Worm (Caenorhabditis elegans): ENCODE measurements around the gene rpl-32.
"Not testable (repeated sequence)": the region's sequence is repeated elsewhere in the genome, so short reads cannot be mapped to it uniquely, and the experiment has no call there.

Gene rpl-32

DNA sequence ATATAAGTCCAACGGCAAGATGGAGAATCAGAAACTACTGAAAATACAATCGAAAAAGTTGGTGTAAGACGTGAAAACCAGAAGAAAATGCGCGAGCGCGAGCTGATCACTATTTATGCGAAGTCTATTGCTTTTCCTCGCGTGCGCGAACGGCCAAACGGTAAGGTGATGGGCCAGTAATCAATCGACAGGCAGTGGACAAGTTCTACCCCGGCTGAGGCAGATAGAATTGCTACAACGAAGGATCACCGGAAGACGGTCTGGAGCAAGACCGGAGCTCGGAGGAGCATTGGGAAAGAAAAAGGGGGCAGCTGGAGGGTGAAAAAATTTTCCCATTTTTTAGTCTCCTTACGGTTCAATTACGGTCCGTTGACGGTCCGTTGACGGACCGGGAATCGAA, 45.7 kb upstream of the rpl-32 start:
- peak; percentile 93 for TF ChIP-seq F44E2.7 (GFP tag; IDR thresholded peaks at IDR 0.05)
- TF ChIP-seq egl-43 (GFP tag; IDR thresholded peaks at IDR 0.05), result peak; percentile 96
- TF ChIP-seq Y75B8A.6 (GFP tag; IDR thresholded peaks at IDR 0.05), result 0 out of 2 replicates have a peak, but pooled peaks have one; percentile 38
- TF ChIP-seq Y105C5A.15 (GFP tag; IDR thresholded peaks at IDR 0.05), result peak; percentile 69; the same call in 1 of the 2 replicates
- peak; percentile 78 for TF ChIP-seq nhr-42 (GFP tag; IDR thresholded peaks at IDR 0.05)
- TF ChIP-seq ceh-20 (GFP tag; IDR thresholded peaks at IDR 0.05), result peak; percentile 36; the same call in 1 of the 2 replicates
- 0 out of 2 replicates have a peak, but pooled peaks have one; percentile 29 for TF ChIP-seq zfp-3 (GFP tag; conservative IDR thresholded peaks at IDR 0.05)
- peak; percentile 61 to 77; a peak in 2 of 4 replicates for TF ChIP-seq madf-5 (GFP tag; IDR thresholded peaks at IDR 0.05)
- peak; percentile 85 for TF ChIP-seq Y48G9A.11 (GFP tag; IDR thresholded peaks at IDR 0.05)
- TF ChIP-seq mxl-2 (GFP tag; conservative IDR thresholded peaks at IDR 0.05), result 0 out of 2 replicates have a peak, but pooled peaks have one; percentile 17
- TF ChIP-seq nhr-41 (GFP tag; IDR thresholded peaks at IDR 0.05), result peak; percentile 74
- TF ChIP-seq ZK337.2 (GFP tag; IDR thresholded peaks at IDR 0.05), result 0 out of 2 replicates have a peak, but pooled peaks have one; percentile 41
- peak; percentile 60; the same call in 1 of the 2 replicates for TF ChIP-seq ceh-44 (GFP tag; IDR thresholded peaks at IDR 0.05)
- TF ChIP-seq lin-29 (GFP tag; IDR thresholded peaks at IDR 0.05), result 0 out of 2 replicates have a peak, but pooled peaks have one; percentile 42
- TF ChIP-seq madf-9 (GFP tag; conservative IDR thresholded peaks at IDR 0.05), result peak; percentile 69
- TF ChIP-seq set-16 (GFP tag; IDR thresholded peaks at IDR 0.05), result peak; percentile 74
- peak; percentile 86 for TF ChIP-seq D1046.2 (GFP tag; IDR thresholded peaks at IDR 0.05)
- TF ChIP-seq lim-7 (GFP tag; IDR thresholded peaks at IDR 0.05), result peak; percentile 92
- TF ChIP-seq tra-1 (GFP tag; IDR thresholded peaks at IDR 0.05), result peak; percentile 85; the same call in 1 of the 2 replicates
- peak; percentile 82 for TF ChIP-seq T26A8.4 (GFP tag; IDR thresholded peaks at IDR 0.05)
- TF ChIP-seq F26F4.8 (GFP tag; conservative IDR thresholded peaks at IDR 0.05), result peak; percentile 89
- peak; percentile 72 for TF ChIP-seq dmd-9 (GFP tag; IDR thresholded peaks at IDR 0.05)
- TF ChIP-seq pha-4 (GFP tag; IDR thresholded peaks at IDR 0.05), result peak; percentile 89
- not testable (repeated sequence) for TF ChIP-seq pha-4 (tag; optimal IDR thresholded peaks at IDR 0.05)
- 0 out of 2 replicates have a peak, but pooled peaks have one; percentile 54 for TF ChIP-seq saeg-2 (GFP tag; IDR thresholded peaks at IDR 0.05)
- TF ChIP-seq snpc-1.2 (GFP tag; IDR thresholded peaks at IDR 0.05), result peak; percentile 91
- TF ChIP-seq lin-38 (GFP tag; IDR thresholded peaks at IDR 0.05), result peak; percentile 84
- TF ChIP-seq dmd-8 (GFP tag; IDR thresholded peaks at IDR 0.05), result peak; percentile 97
- TF ChIP-seq lin-1 (GFP tag; IDR thresholded peaks at IDR 0.05), result peak; percentile 87
- TF ChIP-seq mdt-29 (GFP tag; IDR thresholded peaks at IDR 0.05), result peak; percentile 53; the same call in 1 of the 2 replicates
- TF ChIP-seq arid-1 (GFP tag; conservative IDR thresholded peaks at IDR 0.05), result peak; percentile 91
- TF ChIP-seq php-3 (GFP tag; IDR thresholded peaks at IDR 0.05), result peak; percentile 75
- peak; percentile 37 for TF ChIP-seq dmd-6 (GFP tag; IDR thresholded peaks at IDR 0.05)
- peak; percentile 20; the same call in 1 of the 2 replicates for TF ChIP-seq hmg-1.1 (GFP tag; IDR thresholded peaks at IDR 0.05)
- peak; percentile 81 for TF ChIP-seq vab-7 (GFP tag; IDR thresholded peaks at IDR 0.05)

DNA sequence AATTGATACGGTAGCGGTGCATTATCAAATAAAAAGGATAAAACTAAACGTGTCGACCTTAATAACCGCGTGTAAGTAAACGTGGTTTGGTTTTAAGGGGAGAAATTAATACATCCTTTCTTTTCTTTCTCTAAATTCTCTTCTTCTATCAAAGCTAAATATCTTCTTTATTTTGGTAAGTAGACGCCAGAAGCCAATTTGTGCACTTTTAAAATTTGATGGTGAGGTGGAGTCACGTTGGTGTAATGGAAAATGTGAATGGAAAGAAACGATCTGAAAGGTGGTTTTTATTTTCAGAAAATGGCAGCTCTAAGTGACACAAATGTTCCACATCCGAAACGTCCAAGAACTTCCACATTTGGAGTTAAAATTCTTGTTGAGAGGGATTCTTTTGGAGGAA, 43.9 kb upstream of the rpl-32 start, which contains the start of gene T24H10.5:
T24H10.5 (plus strand) TSS at position 301 of the 400 bp plus-strand sequence.
- no peak for TF ChIP-seq F26F4.8 (GFP tag; conservative IDR thresholded peaks at IDR 0.05)
- no peak for TF ChIP-seq fkh-10 (GFP tag; optimal IDR thresholded peaks at IDR 0.05)
- TF ChIP-seq daf-12 (tag; optimal IDR thresholded peaks at IDR 0.05), result no peak
- TF ChIP-seq tag-97 (GFP tag; IDR thresholded peaks at IDR 0.05), result no peak
- no peak for TF ChIP-seq nhr-25 (tag; optimal IDR thresholded peaks at IDR 0.05; ENCODE audit: borderline replicate concordance, insufficient read depth)
- peak; percentile 40 for TF ChIP-seq aha-1 (tag)
- TF ChIP-seq nhr-48 (tag; optimal IDR thresholded peaks at IDR 0.05), result no peak
- TF ChIP-seq ceh-32 (tag; optimal IDR thresholded peaks at IDR 0.05; ENCODE audit: poor library complexity), result no peak

All from whole organism, L4 larva.